Fruit fly (Drosophila melanogaster) whole organism: Measurements from ENCODE around the gene Vha26.

Experiments used
- CG8478 ChIP-seq: fragments of >200 bp; optimal IDR thresholded peaks from 2 replicates; lab custom pipeline; 2018; ENCODE audit warnings: inconsistent platforms
- Dll ChIP-seq: fragments of >200 bp; optimal IDR thresholded peaks from 2 replicates; lab custom pipeline; 2017
- EcR ChIP-seq, 2 experiments: fragments of >200 bp; optimal IDR thresholded peaks; 2 replicates each; lab custom pipeline; 2017; ENCODE audit warnings: missing biosample characterization in 2 of 2, missing genetic modification characterization in 2 of 2, missing genetic modification reagents in 2 of 2
- pan ChIP-seq: fragments of >200 bp; optimal IDR thresholded peaks from 2 replicates; lab custom pipeline; 2017
- psq ChIP-seq: fragments of >200 bp; optimal IDR thresholded peaks from 2 replicates; lab custom pipeline; 2017
- usp ChIP-seq: fragments of >200 bp; optimal IDR thresholded peaks from 2 replicates; lab custom pipeline; 2017; ENCODE audit warnings: missing biosample characterization, missing genetic modification characterization, mixed read lengths

Gene Vha26

DNA sequence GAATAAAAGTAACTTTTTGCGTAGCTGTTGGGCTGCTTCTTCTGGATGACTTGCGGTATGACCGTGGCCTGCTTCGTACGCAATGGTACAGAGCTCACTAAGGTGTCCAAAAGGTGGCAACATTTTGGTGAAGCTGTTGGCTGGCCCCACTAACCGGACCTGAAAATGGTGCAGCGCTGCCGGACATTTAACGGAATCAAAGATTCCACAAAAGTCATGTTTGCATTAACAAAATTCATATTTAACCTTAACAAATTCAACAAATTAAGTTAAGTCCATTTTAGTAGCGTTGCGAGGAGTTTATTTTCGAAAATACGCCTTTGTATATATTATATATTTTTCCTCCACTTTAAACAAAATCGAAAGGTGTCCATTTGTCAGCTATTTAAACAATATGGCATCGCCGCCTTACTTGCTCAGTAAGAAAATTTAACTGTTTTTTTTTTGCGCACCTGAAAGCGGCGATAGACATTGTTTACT, 9.5 kb downstream of the Vha26 start, which contains the start of the genes kra and SecS:
Gene kra (minus strand): TSS at position 93 of the 480 bp plus-strand sequence.
Gene SecS (plus strand): TSS at position 390 of the 480 bp plus-strand sequence.
- no peak for TF ChIP-seq CG8478 (lab: Kevin White, UChicago)
- no peak for TF ChIP-seq usp (GFP tag; lab: Kevin White, UChicago)
- no peak for TF ChIP-seq pan (lab: Kevin White, UChicago)
- TF ChIP-seq EcR (GFP tag; optimal IDR thresholded peaks at IDR 0.05; lab: Kevin White, UChicago), result no peak
- no peak for TF ChIP-seq psq (lab: Kevin White, UChicago)
- no peak for TF ChIP-seq Dll

DNA sequence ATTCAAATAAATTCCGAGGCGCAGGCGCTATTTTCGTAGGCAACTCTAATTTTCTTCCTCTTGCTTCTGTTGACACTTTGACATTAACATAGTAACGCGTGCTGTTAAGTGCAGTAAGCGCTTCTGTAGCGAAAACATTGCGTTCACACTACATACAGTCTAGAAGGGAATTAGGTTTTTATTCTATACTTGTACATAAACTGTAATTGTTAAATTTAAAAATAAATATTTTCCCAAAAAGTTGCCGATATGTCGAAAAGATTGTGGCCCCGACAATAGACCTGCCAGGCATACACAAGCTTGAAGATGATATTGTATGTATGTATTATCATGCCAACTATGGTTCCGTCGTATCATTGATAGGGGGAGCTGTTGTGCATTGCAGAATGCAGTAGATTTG, 14.9 kb downstream of the Vha26 start, which contains the start of gene asl:
Gene asl (minus strand): TSS at position 67 of the 400 bp plus-strand sequence.
- TF ChIP-seq psq (lab: Kevin White, UChicago) (no peak), Dll (no peak), usp (GFP tag; lab: Kevin White, UChicago) (no peak), EcR (GFP tag; optimal IDR thresholded peaks at IDR 0.05; lab: Kevin White, UChicago) (no peak), pan (lab: Kevin White, UChicago) (no peak), CG8478 (lab: Kevin White, UChicago) (no peak)

DNA sequence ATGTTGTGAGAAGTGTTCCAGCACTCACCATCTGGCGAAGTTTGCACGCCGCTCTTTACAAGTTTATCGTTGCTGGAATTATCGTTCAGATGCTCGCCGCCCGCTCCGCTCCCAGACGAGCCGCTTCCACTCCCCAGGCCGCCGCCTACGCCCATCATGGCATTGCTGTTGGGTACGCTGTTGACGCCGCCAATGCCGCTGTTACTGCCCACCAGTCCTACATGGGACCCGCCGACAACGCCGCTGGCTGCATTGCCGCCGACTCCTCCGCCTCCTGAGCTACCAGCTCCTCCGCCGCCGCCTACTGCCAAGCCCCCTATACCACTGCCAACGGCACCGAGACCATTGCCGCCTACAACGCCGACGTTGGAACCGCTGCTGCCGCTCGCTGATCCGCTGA, 16.9 kb downstream of the Vha26 start:
- no peak for TF ChIP-seq Dll
- TF ChIP-seq CG8478 (lab: Kevin White, UChicago), result no peak
- TF ChIP-seq usp (GFP tag; lab: Kevin White, UChicago), result no peak
- no peak for TF ChIP-seq pan (lab: Kevin White, UChicago)
- TF ChIP-seq psq (lab: Kevin White, UChicago), result no peak
- TF ChIP-seq EcR (GFP tag; optimal IDR thresholded peaks at IDR 0.05; lab: Kevin White, UChicago), result no peak

DNA sequence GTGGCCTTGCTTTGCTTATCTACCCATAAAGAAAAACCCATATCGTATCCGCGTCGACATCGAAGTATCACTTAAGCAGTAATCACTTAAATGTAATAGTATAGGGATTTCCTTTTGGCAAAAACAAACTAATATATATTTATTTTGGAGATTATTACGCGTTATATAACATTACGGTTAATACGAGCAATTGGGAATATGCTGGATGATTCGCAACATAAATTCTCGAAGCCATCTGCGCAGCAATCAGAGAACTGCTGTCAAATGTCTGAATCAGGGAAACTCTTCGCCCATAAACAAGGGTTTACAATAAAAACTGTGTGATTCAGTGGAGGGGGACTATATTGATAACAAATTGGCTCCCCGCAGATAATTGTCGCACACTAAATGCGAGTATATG, 19.1 kb downstream of the Vha26 start:
- TF ChIP-seq CG8478 (lab: Kevin White, UChicago), result no peak
- no peak for TF ChIP-seq EcR (GFP tag; optimal IDR thresholded peaks at IDR 0.05; lab: Kevin White, UChicago)
- TF ChIP-seq usp (GFP tag; lab: Kevin White, UChicago), result no peak
- TF ChIP-seq psq (lab: Kevin White, UChicago), result no peak
- no peak for TF ChIP-seq Dll
- no peak for TF ChIP-seq pan (lab: Kevin White, UChicago)

DNA sequence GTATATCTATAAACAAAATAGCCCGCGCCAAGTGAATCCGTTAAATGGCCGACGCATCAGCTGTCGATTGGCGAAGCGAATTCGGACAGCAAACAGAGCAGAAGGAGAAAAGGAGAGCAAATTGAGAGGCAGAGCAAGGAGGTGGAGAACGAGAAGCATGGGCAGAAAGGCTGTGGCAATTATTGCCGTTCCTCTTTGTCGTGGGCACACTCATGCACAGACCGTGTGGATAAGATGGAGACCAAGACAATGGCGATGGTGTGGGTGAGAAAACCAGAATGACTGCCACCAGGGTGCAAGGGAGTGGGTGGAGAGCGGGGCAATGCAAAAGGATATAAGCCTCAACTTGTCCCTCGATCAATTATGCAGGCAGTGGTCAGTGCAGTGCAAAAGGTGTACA, 19.6 kb downstream of the Vha26 start:
- TF ChIP-seq pan (lab: Kevin White, UChicago) (no peak), Dll (no peak), psq (lab: Kevin White, UChicago) (no peak), usp (GFP tag; lab: Kevin White, UChicago) (no peak), EcR (GFP tag; optimal IDR thresholded peaks at IDR 0.05; lab: Kevin White, UChicago) (no peak), CG8478 (lab: Kevin White, UChicago) (no peak)

DNA sequence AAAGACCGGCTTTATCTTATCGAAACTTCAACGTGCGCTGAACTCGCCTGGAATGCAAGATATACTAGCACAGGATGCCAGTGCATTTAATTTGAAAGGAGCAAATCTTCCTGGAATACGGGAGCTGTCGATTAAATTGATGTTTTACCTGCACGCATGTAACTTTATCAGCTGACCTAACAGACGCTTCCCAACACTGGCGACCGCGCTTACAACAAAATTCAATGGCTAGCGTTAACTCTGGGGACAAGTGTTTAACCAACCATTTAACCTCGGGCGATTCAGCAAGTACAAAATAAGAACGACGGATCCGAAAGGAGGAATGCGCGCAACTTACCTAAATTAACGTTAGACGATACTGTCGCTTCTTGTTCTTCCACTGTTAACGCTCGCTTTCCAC, 20.2 kb downstream of the Vha26 start:
- no peak for TF ChIP-seq psq (lab: Kevin White, UChicago)
- TF ChIP-seq usp (GFP tag; lab: Kevin White, UChicago), result no peak
- TF ChIP-seq Dll, result no peak
- TF ChIP-seq pan (lab: Kevin White, UChicago), result no peak
- no peak for TF ChIP-seq CG8478 (lab: Kevin White, UChicago)
- TF ChIP-seq EcR (GFP tag; optimal IDR thresholded peaks at IDR 0.05; lab: Kevin White, UChicago), result no peak

DNA sequence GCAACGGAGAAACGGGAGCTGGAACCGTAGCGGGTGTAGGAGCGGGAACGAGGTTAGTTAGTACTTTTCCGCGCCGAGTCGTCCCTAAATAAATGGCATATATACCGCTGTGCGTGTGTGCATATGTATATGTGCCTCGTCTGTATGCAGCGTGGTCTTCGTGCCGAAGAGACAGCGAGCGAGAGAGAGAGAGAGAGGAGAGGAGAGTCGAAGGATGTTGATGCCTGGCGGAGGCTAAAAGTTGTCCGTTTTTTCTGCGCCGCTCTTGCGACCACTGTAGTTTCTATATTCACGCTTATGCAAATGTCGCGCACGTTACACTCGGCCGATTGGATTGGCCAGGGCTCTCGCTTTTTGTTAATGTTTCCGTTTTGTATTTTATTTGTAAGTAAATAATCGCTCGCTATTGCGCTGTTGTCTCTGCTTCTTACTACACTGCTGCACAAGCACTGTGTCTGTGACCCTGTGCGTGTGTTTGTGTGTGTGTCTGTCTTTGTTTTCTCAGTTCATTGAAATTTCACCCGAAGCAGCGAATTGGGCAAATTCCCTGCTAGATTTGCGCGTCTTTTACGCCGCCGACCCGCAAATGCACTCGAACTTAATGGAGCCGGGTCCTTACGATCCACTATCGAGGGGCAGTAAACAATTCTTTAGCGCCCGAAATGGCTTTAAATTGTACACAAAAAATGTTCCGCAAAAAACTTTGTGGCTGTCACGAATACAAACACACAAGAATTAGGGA, 21.0 kb downstream of the Vha26 start, which contains the start of gene Rga:
Gene Rga (minus strand): TSS at position 741 of the 742 bp plus-strand sequence.
- no peak for TF ChIP-seq psq (lab: Kevin White, UChicago)
- peak; percentile 11 for TF ChIP-seq Dll

DNA sequence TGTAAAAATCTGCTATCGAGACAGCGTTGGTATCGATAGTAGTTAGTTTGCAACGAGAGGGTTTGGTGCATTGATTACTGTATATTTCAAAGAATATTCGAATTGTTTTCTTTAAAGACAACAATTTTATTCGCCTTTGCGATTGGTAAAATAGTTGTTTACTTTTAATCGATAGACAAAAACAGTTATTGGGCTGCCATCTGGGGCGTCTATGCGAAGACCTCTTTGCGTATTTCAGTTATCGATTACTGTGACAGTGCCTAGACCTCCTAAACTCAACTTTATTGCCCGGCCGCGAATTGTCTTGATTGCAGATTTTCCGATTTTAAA, 21.5 kb downstream of the Vha26 start, which contains the start of gene Atu:
Gene Atu (plus strand): TSS at position 245 of the 330 bp plus-strand sequence.
- TF ChIP-seq usp (GFP tag; lab: Kevin White, UChicago), result no peak
- TF ChIP-seq pan (lab: Kevin White, UChicago), result no peak
- no peak for TF ChIP-seq EcR (GFP tag; optimal IDR thresholded peaks at IDR 0.05; lab: Kevin White, UChicago)
- no peak for TF ChIP-seq psq (lab: Kevin White, UChicago)
- no peak for TF ChIP-seq CG8478 (lab: Kevin White, UChicago)
- no peak for TF ChIP-seq Dll

DNA sequence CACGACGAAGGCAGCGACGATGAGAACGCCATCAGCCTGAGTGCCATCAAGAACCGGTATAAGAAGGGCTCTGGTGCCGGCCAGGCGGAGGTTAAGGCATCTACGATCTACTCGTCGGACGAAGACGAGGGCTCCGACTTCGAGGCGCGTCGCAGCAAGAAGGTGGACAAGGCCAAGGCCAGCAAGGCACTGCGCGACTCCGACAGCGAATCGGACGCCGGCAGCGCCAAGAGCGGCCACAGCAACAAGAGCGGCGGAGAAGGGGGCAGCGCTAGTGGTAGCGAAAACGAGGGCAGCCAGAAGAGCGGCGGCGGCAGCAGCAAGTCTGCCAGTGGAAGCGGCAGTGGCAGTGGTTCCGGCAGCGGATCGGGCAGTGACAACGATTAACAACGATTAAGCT, 23.9 kb downstream of the Vha26 start:
- no peak for TF ChIP-seq Dll

DNA sequence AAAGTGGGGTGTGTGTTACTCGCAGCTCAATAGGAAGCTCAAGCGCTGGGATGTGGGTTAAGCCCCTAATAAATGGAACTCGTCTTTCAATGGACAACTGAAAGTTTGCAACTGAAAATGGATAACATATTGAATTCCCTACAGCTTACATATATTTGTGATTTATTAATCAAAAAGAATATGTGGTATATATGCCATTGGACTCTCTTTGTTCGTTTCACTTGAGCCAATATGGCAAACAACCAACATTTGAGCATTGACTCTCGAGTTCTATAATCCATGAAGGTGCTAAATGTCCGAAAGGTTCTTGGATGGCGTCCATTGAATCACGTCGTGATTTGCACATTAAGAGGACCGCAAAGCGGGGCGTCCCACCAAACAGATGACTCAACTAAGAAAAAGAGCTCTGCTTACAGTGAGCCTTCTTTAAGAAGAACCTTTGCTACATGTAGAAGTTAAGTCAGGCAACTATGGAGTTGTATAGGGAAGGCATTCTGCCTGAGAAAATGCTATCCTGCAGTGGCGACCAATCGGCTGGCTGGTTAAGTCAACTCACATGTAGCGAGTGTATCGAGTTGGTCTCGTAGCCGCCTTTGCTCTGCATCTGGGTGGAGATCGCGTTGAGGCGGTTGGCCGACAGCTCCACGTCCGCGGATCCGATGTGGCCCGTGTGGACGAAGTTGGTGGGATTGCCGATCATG, 26.5 kb downstream of the Vha26 start:
- TF ChIP-seq psq (lab: Kevin White, UChicago), result no peak
- TF ChIP-seq Dll, result no peak

DNA sequence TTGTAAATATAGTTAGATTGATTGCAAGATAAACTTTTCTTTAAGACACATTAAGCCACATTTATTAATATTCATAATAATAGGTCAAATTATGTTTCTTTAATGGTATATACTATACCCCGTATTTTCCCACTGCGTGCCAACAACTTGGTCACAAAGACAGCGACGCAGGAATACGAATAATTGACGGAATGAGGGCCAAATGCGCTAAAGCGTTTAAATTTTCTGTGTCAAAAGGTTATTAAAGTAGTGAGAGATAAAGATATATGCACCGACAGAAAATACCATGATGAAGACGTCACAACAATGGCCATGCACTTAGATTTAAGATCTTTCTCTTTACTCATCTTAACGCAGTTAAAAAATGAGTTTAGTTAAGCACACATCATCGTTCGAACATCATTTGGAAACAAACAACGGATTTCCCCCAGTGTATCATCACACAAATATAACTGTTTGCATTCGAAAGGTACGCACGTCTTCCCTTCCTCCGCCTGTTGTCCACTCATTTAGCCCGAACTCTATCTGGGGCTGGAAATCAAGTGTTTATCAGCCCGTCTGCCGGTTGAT, 28.9 kb downstream of the Vha26 start:
- no peak for TF ChIP-seq CG8478 (lab: Kevin White, UChicago)
- TF ChIP-seq usp (GFP tag; lab: Kevin White, UChicago), result no peak
- TF ChIP-seq EcR (GFP tag; optimal IDR thresholded peaks at IDR 0.05; lab: Kevin White, UChicago), result no peak
- TF ChIP-seq pan (lab: Kevin White, UChicago), result no peak
- no peak for TF ChIP-seq Dll
- no peak for TF ChIP-seq psq (lab: Kevin White, UChicago)
